Worm (Caenorhabditis elegans): ENCODE results near the gene chil-21.

- TF ChIP-seq ztf-23 (GFP tag; IDR thresholded peaks at IDR 0.05) (no peak), cog-1 (tag; optimal IDR thresholded peaks at IDR 0.05) (no peak)
Measured at ce11 chrII:9480006-9480405, 18.2 kb upstream of the chil-21 start, which contains the start of gene T19H5.7.
